Fruit fly (Drosophila melanogaster) ovary, adult (tissue): Measurements from ENCODE around the gene CG43693.
A peak's percentile ranks its signal among the peaks of the same experiment; 100 is the strongest.

Experiments
- CG17801 ChIP-seq: fragments of 200-800 bp; optimal IDR thresholded peaks from 2 replicates; lab custom pipeline; 2019; ENCODE audit warnings: missing biosample characterization, mild to moderate bottlenecking, missing genetic modification characterization, moderate library complexity; ENCODE audit not compliant: partially characterized antibody

CG43693 gene

dm6 chr3L:11051271-11051670 lies at the start of gene CG43693:
TSS of gene CG43693 (minus strand) at chr3L:11051371.
- TF ChIP-seq CG17801 (GFP tag; lab: Kevin White, UChicago): no peak

dm6 chr3L:11097982-11098663 lies 47.0 kb upstream of the CG43693 start, which contains the start of the genes Irbp18 and APP-BP1:
TSS of gene Irbp18 (minus strand) at chr3L:11098186.
TSS of gene APP-BP1 (plus strand) at chr3L:11098412.
- peak; percentile 91 for TF ChIP-seq CG17801 (GFP tag; lab: Kevin White, UChicago)

- peak; percentile 92 for TF ChIP-seq CG17801 (GFP tag; lab: Kevin White, UChicago)
These were observed 45.2 kb upstream of the CG43693 start, which contains the start of the genes CG46439, Iyd and CG33947 for dm6 chr3L:11096195-11096908. TSS of gene CG46439 (minus strand) at chr3L:11096245. TSS of gene Iyd (minus strand) at chr3L:11096245. TSS of gene CG33947 (plus strand) at chr3L:11096496.

- TF ChIP-seq CG17801 (GFP tag; lab: Kevin White, UChicago): no peak
These were observed 43.1 kb upstream of the CG43693 start for dm6 chr3L:11094279-11094678.

dm6 chr3L:11093046-11093520 lies 41.9 kb upstream of the CG43693 start, which contains the start of gene JIL-1:
TSS of gene JIL-1 (minus strand) at chr3L:11093193.
- peak; percentile 54 for TF ChIP-seq CG17801 (GFP tag; lab: Kevin White, UChicago)

- no peak for TF ChIP-seq CG17801 (GFP tag; lab: Kevin White, UChicago)
These were observed 41.4 kb upstream of the CG43693 start for dm6 chr3L:11092610-11092961.

- TF ChIP-seq CG17801 (GFP tag; lab: Kevin White, UChicago): peak; percentile 56
These were observed 40.9 kb upstream of the CG43693 start for dm6 chr3L:11091943-11092609.

- TF ChIP-seq CG17801 (GFP tag; lab: Kevin White, UChicago): peak; percentile 51
These were observed 38.8 kb upstream of the CG43693 start for dm6 chr3L:11089805-11090440.

dm6 chr3L:11085810-11086209 lies 34.6 kb upstream of the CG43693 start:
- TF ChIP-seq CG17801 (GFP tag; lab: Kevin White, UChicago): no peak

- peak; percentile 93 for TF ChIP-seq CG17801 (GFP tag; lab: Kevin White, UChicago)
These were observed 33.5 kb upstream of the CG43693 start for dm6 chr3L:11084557-11085231.

- peak; percentile 34 for TF ChIP-seq CG17801 (GFP tag; lab: Kevin White, UChicago)
These were observed 32.4 kb upstream of the CG43693 start for dm6 chr3L:11083605-11084004.

- no peak for TF ChIP-seq CG17801 (GFP tag; lab: Kevin White, UChicago)
These were observed 23.1 kb upstream of the CG43693 start, which contains the start of the genes Pfdn2 and Noc1 for dm6 chr3L:11074043-11074853. TSS of gene Pfdn2 (minus strand) at chr3L:11074388. TSS of gene Noc1 (plus strand) at chr3L:11074769.

dm6 chr3L:11071057-11071456 lies 19.9 kb upstream of the CG43693 start:
- TF ChIP-seq CG17801 (GFP tag; lab: Kevin White, UChicago): no peak
